Worm (Caenorhabditis elegans) whole organism, early embryonic: ENCODE results near the gene frm-7.

ENCODE experiments used
- B0310.2 ChIP-seq: sonication (generic microtip); optimal IDR thresholded peaks from 2 replicates; lab custom pipeline; 2016; ENCODE audit warnings: mild to moderate bottlenecking, missing genetic modification characterization, missing compliant biosample characterization
- F13C5.2 ChIP-seq: sonication (generic microtip); optimal IDR thresholded peaks from 2 replicates; lab custom pipeline; 2017; ENCODE audit warnings: mild to moderate bottlenecking, missing genetic modification characterization, inconsistent platforms, missing compliant biosample characterization
- aly-1 ChIP-seq: sonication (generic microtip); optimal IDR thresholded peaks from 2 replicates; lab custom pipeline; 2016; ENCODE audit warnings: missing genetic modification characterization, missing compliant biosample characterization
- ama-1 ChIP-seq: fragments of 150-350 bp; optimal IDR thresholded peaks from 2 replicates; lab custom pipeline; 2014
- ceh-13 ChIP-seq: fragments of 200-800 bp; sonication (Bioruptor generic); optimal IDR thresholded peaks from 2 replicates; lab custom pipeline; 2018; ENCODE audit warnings: mild to moderate bottlenecking, missing genetic modification characterization, missing compliant biosample characterization
- ceh-36 ChIP-seq: sonication (generic microtip); optimal IDR thresholded peaks from 2 replicates; lab custom pipeline; 2016; ENCODE audit warnings: missing genetic modification characterization, inconsistent platforms, missing compliant biosample characterization
- ets-7 ChIP-seq: sonication (generic microtip); optimal IDR thresholded peaks from 2 replicates; lab custom pipeline; 2016; ENCODE audit warnings: missing genotype, missing genetic modification characterization, missing compliant biosample characterization
- flt-1 ChIP-seq: fragments of 200-800 bp; sonication (Bioruptor generic); IDR thresholded peaks from 2 replicates; pipeline ENCODE4 v1.3.6; 2022; ENCODE audit warnings: missing genetic modification characterization, missing compliant biosample characterization
- hmbx-1 ChIP-seq: sonication (generic microtip); optimal IDR thresholded peaks from 2 replicates; lab custom pipeline; 2016; ENCODE audit warnings: mild to moderate bottlenecking, missing genetic modification characterization, missing compliant biosample characterization
- hmg-4 ChIP-seq: fragments of 200-800 bp; sonication (Bioruptor generic); optimal IDR thresholded peaks from 2 replicates; lab custom pipeline; 2018; ENCODE audit warnings: mild to moderate bottlenecking, missing genetic modification characterization, missing compliant biosample characterization
- hnd-1 ChIP-seq: sonication (generic microtip); optimal IDR thresholded peaks from 2 replicates; lab custom pipeline; 2016; ENCODE audit warnings: missing genetic modification characterization, missing compliant biosample characterization
- pes-1 ChIP-seq: fragments of 200-800 bp; sonication (Bioruptor generic); IDR thresholded peaks from 2 replicates; pipeline ENCODE4 v1.3.6; 2022; ENCODE audit warnings: missing genetic modification reagents, missing genetic modification characterization, missing compliant biosample characterization
- scrt-1 ChIP-seq: fragments of 200-800 bp; sonication (Bioruptor generic); IDR thresholded peaks from 2 replicates; pipeline ENCODE4 v1.3.6; 2022; ENCODE audit warnings: missing genetic modification characterization, missing compliant biosample characterization
- sea-1 ChIP-seq: fragments of 200-800 bp; sonication (Bioruptor generic); conservative IDR thresholded peaks from 2 replicates; pipeline ENCODE4 v1.3.6; 2022; ENCODE audit warnings: missing genetic modification characterization, missing compliant biosample characterization
- tbx-11 ChIP-seq: fragments of 200-800 bp; sonication (Bioruptor generic); IDR thresholded peaks from 2 replicates; pipeline ENCODE4 v1.3.6; 2022; ENCODE audit warnings: missing genetic modification characterization, missing compliant biosample characterization
- tbx-37 ChIP-seq: fragments of 200-800 bp; sonication (Bioruptor generic); conservative IDR thresholded peaks from 2 replicates; pipeline ENCODE4 v1.3.6; 2022; ENCODE audit warnings: missing genetic modification reagents, missing genetic modification characterization, missing compliant biosample characterization
- tra-4 ChIP-seq: sonication (generic microtip); optimal IDR thresholded peaks from 2 replicates; lab custom pipeline; 2017; ENCODE audit warnings: missing genetic modification characterization, missing compliant biosample characterization

frm-7 gene

DNA sequence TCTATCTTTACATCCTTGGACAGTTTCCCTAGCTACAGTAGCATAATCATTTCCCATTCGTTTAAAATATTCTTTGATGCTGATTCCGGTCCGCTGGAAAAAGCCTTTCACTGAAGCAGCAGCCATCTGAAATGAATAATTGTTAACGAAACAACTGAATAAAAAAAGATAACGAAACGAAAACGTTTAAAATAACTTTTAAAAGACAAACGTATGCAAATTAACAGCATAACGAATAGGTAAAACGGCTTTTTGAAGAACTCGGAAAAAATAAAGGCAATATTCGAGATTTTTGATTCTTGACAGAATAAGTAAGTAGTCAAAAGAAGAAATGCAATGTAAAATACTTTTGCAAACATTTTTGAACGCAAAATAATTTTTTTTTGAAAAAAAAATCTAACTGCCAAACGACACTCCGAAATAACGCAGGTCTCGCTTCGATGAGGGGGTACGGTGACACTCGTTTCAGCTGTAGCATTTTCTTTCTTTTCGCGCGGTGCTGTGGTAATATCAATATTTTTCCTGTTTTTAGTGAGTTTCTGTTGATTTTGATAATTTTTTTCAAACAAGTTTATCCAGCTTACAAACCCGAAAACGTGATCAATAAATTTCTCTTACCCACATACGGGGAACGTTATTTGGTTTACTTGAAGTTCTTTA is 15.7 kb downstream of the frm-7 start, which contains the start of the genes R04F11.5 and R04F11.2:
TSS of gene R04F11.5 (minus strand) at position 126 of the 660 bp plus-strand sequence.
TSS of gene R04F11.2 (plus strand) at position 488 of the 660 bp plus-strand sequence.
- peak; percentile 15 for TF ChIP-seq F13C5.2 (tag; lab: Kevin White, UChicago)
- no peak for TF ChIP-seq scrt-1 (GFP tag; lab: Robert Waterston, UW)
- 0 out of 2 replicates have a peak, but pooled peaks have one; percentile 31 for TF ChIP-seq pes-1 (GFP tag; lab: Robert Waterston, UW)

DNA sequence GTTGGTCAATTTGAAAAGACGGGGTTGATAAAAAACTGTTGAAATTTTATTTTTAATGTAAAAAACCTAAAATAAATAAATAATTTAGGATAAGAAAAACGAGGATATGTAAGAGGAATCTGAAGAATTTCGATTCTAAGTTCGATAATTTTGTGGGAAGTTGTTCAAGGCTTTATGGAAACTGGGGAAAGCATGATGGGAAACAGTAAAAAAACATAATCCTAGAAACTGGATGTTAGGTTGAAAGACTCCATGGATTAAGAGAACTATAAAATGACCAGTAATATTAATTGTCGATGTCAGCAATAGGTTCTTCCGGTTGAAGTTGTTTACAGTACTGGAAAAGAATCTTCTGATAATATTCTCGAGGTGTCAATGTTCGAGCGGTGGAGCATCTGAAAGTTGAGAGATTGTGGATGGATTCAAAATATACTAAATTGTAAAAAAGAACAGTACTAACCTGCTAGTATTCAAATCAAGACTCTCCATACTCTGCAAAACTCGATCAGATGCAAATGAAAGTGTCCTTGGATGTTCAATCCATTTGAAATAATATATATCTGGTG is 18.1 kb downstream of the frm-7 start:
- TF ChIP-seq F13C5.2 (tag; lab: Kevin White, UChicago) (no peak), scrt-1 (GFP tag; lab: Robert Waterston, UW) (no peak), hmbx-1 (tag; lab: Kevin White, UChicago) (no peak), ceh-36 (tag; lab: Kevin White, UChicago) (no peak), ceh-13 (GFP tag; lab: Kevin White, UChicago) (no peak), pes-1 (GFP tag; lab: Robert Waterston, UW) (no peak), tra-4 (tag; lab: Kevin White, UChicago) (no peak), B0310.2 (tag; lab: Kevin White, UChicago) (no peak), hnd-1 (tag; lab: Kevin White, UChicago) (no peak), ets-7 (tag; lab: Kevin White, UChicago) (no peak), sea-1 (GFP tag; lab: Robert Waterston, UW) (no peak), tbx-37 (GFP tag; lab: Robert Waterston, UW) (no peak), tbx-11 (GFP tag; lab: Robert Waterston, UW) (no peak), ama-1 (no peak), hmg-4 (GFP tag; lab: Kevin White, UChicago) (no peak), flt-1 (GFP tag; lab: Robert Waterston, UW) (no peak), aly-1 (tag; lab: Kevin White, UChicago) (no peak)

- no peak for TF ChIP-seq ama-1
- TF ChIP-seq hnd-1 (tag; lab: Kevin White, UChicago), result no peak
- no peak for TF ChIP-seq ceh-36 (tag; lab: Kevin White, UChicago)
- TF ChIP-seq F13C5.2 (tag; lab: Kevin White, UChicago), result no peak
- TF ChIP-seq flt-1 (GFP tag; lab: Robert Waterston, UW), result no peak
- no peak for TF ChIP-seq sea-1 (GFP tag; lab: Robert Waterston, UW)
- TF ChIP-seq hmbx-1 (tag; lab: Kevin White, UChicago), result no peak
- TF ChIP-seq aly-1 (tag; lab: Kevin White, UChicago), result no peak
- no peak for TF ChIP-seq ceh-13 (GFP tag; lab: Kevin White, UChicago)
These were observed 24.4 kb downstream of the frm-7 start for ce11 chrV:12326638-12327037.

- TF ChIP-seq tbx-11 (GFP tag; lab: Robert Waterston, UW), result no peak
- no peak for TF ChIP-seq scrt-1 (GFP tag; lab: Robert Waterston, UW)
- TF ChIP-seq pes-1 (GFP tag; lab: Robert Waterston, UW), result no peak
- TF ChIP-seq ama-1, result no peak
- no peak for TF ChIP-seq flt-1 (GFP tag; lab: Robert Waterston, UW)
- TF ChIP-seq ceh-13 (GFP tag; lab: Kevin White, UChicago), result no peak
- TF ChIP-seq tbx-37 (GFP tag; lab: Robert Waterston, UW), result no peak
- no peak for TF ChIP-seq hmg-4 (GFP tag; lab: Kevin White, UChicago)
- no peak for TF ChIP-seq ets-7 (tag; lab: Kevin White, UChicago)
- TF ChIP-seq tra-4 (tag; lab: Kevin White, UChicago), result no peak
- TF ChIP-seq hmbx-1 (tag; lab: Kevin White, UChicago), result no peak
- TF ChIP-seq ceh-36 (tag; lab: Kevin White, UChicago), result no peak
- no peak for TF ChIP-seq F13C5.2 (tag; lab: Kevin White, UChicago)
- no peak for TF ChIP-seq aly-1 (tag; lab: Kevin White, UChicago)
These were observed 26.9 kb downstream of the frm-7 start for ce11 chrV:12329173-12329572.

DNA sequence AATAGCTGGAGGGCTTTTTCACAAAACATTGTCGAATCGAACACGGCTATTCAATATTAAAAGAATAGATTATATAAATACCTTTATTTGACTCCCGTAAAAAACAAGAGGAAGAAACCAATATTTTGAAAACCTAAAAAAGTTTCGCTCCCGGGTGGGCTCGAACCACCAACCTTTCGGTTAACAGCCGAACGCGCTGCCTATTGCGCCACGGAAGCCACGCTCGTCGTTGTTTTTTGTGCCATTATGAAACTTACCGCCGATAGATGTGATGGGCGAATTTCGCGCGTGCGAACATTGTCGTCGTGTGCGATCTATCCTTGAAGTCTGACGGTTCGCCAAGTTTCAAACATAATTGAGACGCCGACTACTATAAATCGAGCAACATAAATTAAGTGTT is 29.5 kb downstream of the frm-7 start:
- peak; percentile 9 for TF ChIP-seq hnd-1 (tag; lab: Kevin White, UChicago)
- TF ChIP-seq scrt-1 (GFP tag; lab: Robert Waterston, UW), result 0 out of 2 replicates have a peak, but pooled peaks have one; percentile 65
- peak; percentile 10 for TF ChIP-seq ceh-13 (GFP tag; lab: Kevin White, UChicago)
- no peak for TF ChIP-seq ama-1
- TF ChIP-seq ets-7 (tag; lab: Kevin White, UChicago), result no peak
- TF ChIP-seq aly-1 (tag; lab: Kevin White, UChicago), result no peak
- TF ChIP-seq tbx-11 (GFP tag; lab: Robert Waterston, UW), result no peak; the same call in 1 of the 2 replicates
- peak; percentile 69; the same call in 1 of the 2 replicates for TF ChIP-seq sea-1 (GFP tag; lab: Robert Waterston, UW)
- TF ChIP-seq tra-4 (tag; lab: Kevin White, UChicago), result no peak
- no peak for TF ChIP-seq F13C5.2 (tag; lab: Kevin White, UChicago)
- TF ChIP-seq tbx-37 (GFP tag; lab: Robert Waterston, UW), result peak; percentile 46; the same call in 1 of the 2 replicates
- 0 out of 2 replicates have a peak, but pooled peaks have one; percentile 50 for TF ChIP-seq flt-1 (GFP tag; lab: Robert Waterston, UW)
- peak; percentile 47 for TF ChIP-seq ceh-36 (tag; lab: Kevin White, UChicago)
- no peak for TF ChIP-seq hmbx-1 (tag; lab: Kevin White, UChicago)
- TF ChIP-seq pes-1 (GFP tag; lab: Robert Waterston, UW), result peak; percentile 82
- no peak for TF ChIP-seq B0310.2 (tag; lab: Kevin White, UChicago)
- TF ChIP-seq hmg-4 (GFP tag; lab: Kevin White, UChicago), result peak; percentile 44

ce11 chrV:12334387-12334786 is 32.1 kb downstream of the frm-7 start:
- TF ChIP-seq B0310.2 (tag; lab: Kevin White, UChicago) (no peak), pes-1 (GFP tag; lab: Robert Waterston, UW) (no peak), flt-1 (GFP tag; lab: Robert Waterston, UW) (no peak), hmbx-1 (tag; lab: Kevin White, UChicago) (no peak), aly-1 (tag; lab: Kevin White, UChicago) (no peak), ets-7 (tag; lab: Kevin White, UChicago) (no peak), ama-1 (no peak), tbx-11 (GFP tag; lab: Robert Waterston, UW) (no peak), hnd-1 (tag; lab: Kevin White, UChicago) (no peak)
